Fruit fly (Drosophila melanogaster) whole organism, adult: ENCODE measurements around the gene Meltrin.

Experiments
- CG11617 ChIP-seq: fragments of 200-800 bp; sonication (Bioruptor generic); optimal IDR thresholded peaks from 2 replicates; lab custom pipeline; 2017; ENCODE audit warnings: mild to moderate bottlenecking, missing biosample characterization, missing genetic modification reagents, missing genetic modification characterization
- CG5204 ChIP-seq: fragments of 200-800 bp; sonication (Bioruptor generic); optimal IDR thresholded peaks from 2 replicates; lab custom pipeline; 2016; ENCODE audit warnings: missing biosample characterization, missing genetic modification characterization
- Clk ChIP-seq: fragments of 200-800 bp; sonication (Bioruptor generic); optimal IDR thresholded peaks from 2 replicates; lab custom pipeline; 2017; ENCODE audit warnings: missing biosample characterization, missing genetic modification characterization
- Crg-1 ChIP-seq: fragments of 200-800 bp; sonication (Bioruptor generic); optimal IDR thresholded peaks from 2 replicates; lab custom pipeline; 2016; ENCODE audit warnings: missing biosample characterization, missing genetic modification characterization
- Hr96 ChIP-seq: fragments of 200-800 bp; sonication (Bioruptor generic); optimal IDR thresholded peaks from 2 replicates; lab custom pipeline; 2016; ENCODE audit warnings: missing biosample characterization, missing genetic modification characterization
- Mnt ChIP-seq: fragments of 200-800 bp; sonication (Bioruptor generic); optimal IDR thresholded peaks from 2 replicates; lab custom pipeline; 2016; ENCODE audit warnings: missing biosample characterization, mild to moderate bottlenecking, missing genetic modification characterization
- bab1 ChIP-seq: fragments of 200-800 bp; sonication (Bioruptor generic); optimal IDR thresholded peaks from 3 replicates; lab custom pipeline; 2019; ENCODE audit warnings: missing biosample characterization, mild to moderate bottlenecking, missing genetic modification characterization, moderate library complexity
- cic ChIP-seq: fragments of 200-800 bp; sonication (Bioruptor generic); optimal IDR thresholded peaks from 2 replicates; lab custom pipeline; 2017; ENCODE audit warnings: missing biosample characterization, mild to moderate bottlenecking, missing genetic modification characterization, moderate library complexity
- kay ChIP-seq: fragments of 200-800 bp; sonication (Bioruptor generic); peaks from one replicate; lab custom pipeline; 2016; ENCODE audit warnings: missing biosample characterization, missing genetic modification characterization, borderline replicate concordance
- ovo ChIP-seq: fragments of 200-800 bp; sonication (Bioruptor generic); optimal IDR thresholded peaks from 2 replicates; lab custom pipeline; 2016; ENCODE audit warnings: missing biosample characterization, missing genetic modification characterization
- pad ChIP-seq: fragments of 200-800 bp; sonication (Bioruptor generic); optimal IDR thresholded peaks from 3 replicates; lab custom pipeline; 2017; ENCODE audit warnings: missing biosample characterization, missing genetic modification characterization, mild to moderate bottlenecking, moderate library complexity, missing genetic modification reagents

dm6 chr3R:14742064-14742463, 45.0 kb upstream of the Meltrin start:
- no peak for TF ChIP-seq CG11617 (GFP tag; lab: Kevin White, UChicago)
- no peak for TF ChIP-seq kay (GFP tag; lab: Kevin White, UChicago)
- no peak for TF ChIP-seq Clk (GFP tag; lab: Kevin White, UChicago)
- no peak for TF ChIP-seq pad (GFP tag; lab: Kevin White, UChicago)
- no peak for TF ChIP-seq ovo (GFP tag; lab: Kevin White, UChicago)
- TF ChIP-seq CG5204 (GFP tag; lab: Kevin White, UChicago): no peak
- peak; percentile 22 for TF ChIP-seq cic (GFP tag; lab: Kevin White, UChicago)
- no peak for TF ChIP-seq bab1 (GFP tag; lab: Kevin White, UChicago)
- TF ChIP-seq Hr96 (GFP tag; lab: Kevin White, UChicago): no peak
- TF ChIP-seq Crg-1 (GFP tag; lab: Kevin White, UChicago): no peak
- TF ChIP-seq Mnt (GFP tag; lab: Kevin White, UChicago): no peak
